Fruit fly (Drosophila melanogaster): Measurements from ENCODE around the gene CG8997.

Gene CG8997

DNA sequence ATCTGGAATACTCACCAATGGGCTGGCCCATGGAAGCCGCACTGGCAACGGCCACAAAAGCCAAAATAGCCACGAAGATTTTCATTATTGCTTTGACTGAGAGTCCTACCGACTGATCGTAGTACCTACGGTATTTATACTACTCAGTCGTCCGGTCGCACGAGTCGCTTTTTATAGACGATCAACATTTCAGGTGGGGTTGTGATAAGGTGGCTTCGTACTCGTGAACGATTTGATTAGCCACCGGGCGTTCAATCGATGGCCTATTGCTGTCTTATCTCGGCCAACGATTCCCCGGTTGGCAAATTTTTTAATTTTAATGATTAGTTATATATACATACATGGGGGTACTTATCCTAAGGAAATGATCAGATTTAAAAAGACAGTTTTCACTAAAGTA, at the start of gene CG8997:
TSS of gene CG8997 (minus strand) at position 148 of the 400 bp plus-strand sequence.
- TF ChIP-seq ase (GFP tag; IDR thresholded peaks at IDR 0.05) (0 out of 3 replicates have a peak, but pooled peaks have one; percentile 19), CG32532 (GFP tag; IDR thresholded peaks at IDR 0.05) (peak; percentile 30; the same call in 1 of the 2 replicates), exex (tag; optimal IDR thresholded peaks at IDR 0.05) (peak; percentile 87), corto (GFP tag; optimal IDR thresholded peaks at IDR 0.05) (peak; percentile 2), pan (optimal IDR thresholded peaks at IDR 0.05) (no peak), pan (GFP tag; optimal IDR thresholded peaks at IDR 0.05 in 1 of 2, IDR thresholded peaks at IDR 0.05 in 1 of 2) (peak in 1 of 2 experiments; percentile 24), cwo (GFP tag; optimal IDR thresholded peaks at IDR 0.05) (peak; percentile 51), mirr (GFP tag; optimal IDR thresholded peaks at IDR 0.05) (peak; percentile 7), crc (GFP tag; optimal IDR thresholded peaks at IDR 0.05) (no peak), lbe (GFP tag; optimal IDR thresholded peaks at IDR 0.05) (peak; percentile 5), sug (tag; optimal IDR thresholded peaks at IDR 0.05) (peak; percentile 92), row (GFP tag; IDR thresholded peaks at IDR 0.05) (no peak), grn (GFP tag; optimal IDR thresholded peaks at IDR 0.05) (peak; percentile 25), Deaf1 (tag; optimal IDR thresholded peaks at IDR 0.05) (peak; percentile 58), Med (GFP tag) (peak; percentile 37), CG11398 (GFP tag; optimal IDR thresholded peaks at IDR 0.05) (no peak)

DNA sequence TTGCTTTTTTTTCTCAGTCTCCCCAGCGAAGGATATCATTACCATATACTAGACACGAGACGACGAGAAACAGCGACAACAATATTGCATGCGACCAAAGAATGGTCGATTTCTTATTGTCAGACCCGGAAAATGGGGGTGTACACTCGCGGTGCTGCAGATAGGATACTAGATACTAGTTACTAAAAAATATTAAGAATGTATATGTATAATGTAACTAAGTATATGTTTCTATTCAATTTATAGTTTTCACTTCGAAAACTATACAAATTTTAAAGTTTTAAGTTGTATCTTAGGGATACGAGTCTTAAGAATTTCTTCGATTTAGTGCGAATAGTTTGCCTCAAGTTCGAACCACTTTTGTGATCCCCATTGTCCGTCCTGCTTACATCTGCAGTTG, 48.3 kb upstream of the CG8997 start:
- TF ChIP-seq CG15073 (GFP tag; optimal IDR thresholded peaks at IDR 0.05) (no peak), Hr39 (optimal IDR thresholded peaks at IDR 0.05) (no peak), ewg (GFP tag; optimal IDR thresholded peaks at IDR 0.05) (no peak), CG11085 (GFP tag; IDR thresholded peaks at IDR 0.05) (no peak), fd96Cb (tag; optimal IDR thresholded peaks at IDR 0.05) (peak; percentile 41), gce (GFP tag; IDR thresholded peaks at IDR 0.05) (no peak), ci (GFP tag; IDR thresholded peaks at IDR 0.05) (peak; percentile 47; the same call in 1 of the 3 replicates), Mes4 (GFP tag; optimal IDR thresholded peaks at IDR 0.05) (no peak), pros (GFP tag; optimal IDR thresholded peaks at IDR 0.05) (peak; percentile 51), dysf (GFP tag; IDR thresholded peaks at IDR 0.05) (no peak), CG11560 (tag; IDR thresholded peaks at IDR 0.05) (no peak), Xrp1 (GFP tag; IDR thresholded peaks at IDR 0.05) (peak; percentile 43; the same call in 1 of the 2 replicates), C15 (GFP tag; IDR thresholded peaks at IDR 0.05) (no peak), Elba2 (GFP tag; optimal IDR thresholded peaks at IDR 0.05) (peak; percentile 22), Fer2 (tag; optimal IDR thresholded peaks at IDR 0.05) (no peak), trem (tag; optimal IDR thresholded peaks at IDR 0.05) (peak; percentile 44), ATbp (GFP tag; optimal IDR thresholded peaks at IDR 0.05) (peak; percentile 50), grau (tag; optimal IDR thresholded peaks at IDR 0.05) (peak; percentile 12), CG13424 (tag; optimal IDR thresholded peaks at IDR 0.05) (peak; percentile 31), CG9437 (GFP tag; optimal IDR thresholded peaks at IDR 0.05) (peak; percentile 9), Fer1 (GFP tag; optimal IDR thresholded peaks at IDR 0.05) (peak; percentile 58), lab (GFP tag; optimal IDR thresholded peaks at IDR 0.05) (no peak), nmo (GFP tag; optimal IDR thresholded peaks at IDR 0.05) (peak; percentile 31), tup (GFP tag; optimal IDR thresholded peaks at IDR 0.05) (no peak), CG8944 (GFP tag; optimal IDR thresholded peaks at IDR 0.05) (no peak), D (optimal IDR thresholded peaks at IDR 0.05) (no peak), D (GFP tag; optimal IDR thresholded peaks at IDR 0.05) (peak; percentile 54), Aef1 (GFP tag; IDR thresholded peaks at IDR 0.05) (no peak), HLH3B (GFP tag; IDR thresholded peaks at IDR 0.05) (no peak), twi (tag; optimal IDR thresholded peaks at IDR 0.05) (no peak), CG8388 (GFP tag; optimal IDR thresholded peaks at IDR 0.05) (peak; percentile 28), dimm (GFP tag; IDR thresholded peaks at IDR 0.05) (0 out of 2 replicates have a peak, but pooled peaks have one; percentile 26), CG14710 (tag; optimal IDR thresholded peaks at IDR 0.05) (peak; percentile 40), Med (GFP tag) (peak; percentile 32), dpn (GFP tag; optimal IDR thresholded peaks at IDR 0.05) (peak in 1 of 2 experiments; percentile 14), CG2116 (GFP tag; optimal IDR thresholded peaks at IDR 0.05) (no peak)
